Fruit fly (Drosophila melanogaster) whole organism, embryonic: ENCODE measurements around the gene qm.
A peak's percentile ranks its signal among the peaks of the same experiment; 100 is the strongest.

Experiments used
- Aef1 ChIP-seq: fragments of 200-800 bp; sonication (Bioruptor generic); IDR thresholded peaks from 3 replicates; pipeline ENCODE4 v1.3.6; 2022; ENCODE audit warnings: missing biosample characterization, missing genetic modification characterization
- Atf-2 ChIP-seq: fragments of 200-800 bp; sonication (Bioruptor generic); optimal IDR thresholded peaks from 2 replicates; lab custom pipeline; 2016; ENCODE audit warnings: missing biosample characterization, missing genetic modification characterization
- CG10209 ChIP-seq: fragments of 200-800 bp; sonication (Bioruptor generic); optimal IDR thresholded peaks from 3 replicates; lab custom pipeline; 2017; ENCODE audit warnings: missing biosample characterization, mild to moderate bottlenecking, missing genetic modification characterization, missing genetic modification reagents
- CG11093 ChIP-seq: fragments of 200-800 bp; sonication (Bioruptor generic); IDR thresholded peaks from 3 replicates; pipeline ENCODE4 v1.3.6; 2022; ENCODE audit warnings: missing biosample characterization, missing genetic modification characterization
- CG12391 ChIP-seq: fragments of 200-800 bp; sonication (Bioruptor generic); optimal IDR thresholded peaks from 3 replicates; lab custom pipeline; 2018; ENCODE audit warnings: missing biosample characterization, mild to moderate bottlenecking, missing genetic modification characterization, moderate library complexity
- CG13287 ChIP-seq: fragments of 200-800 bp; sonication (Bioruptor generic); IDR thresholded peaks from 2 replicates; pipeline ENCODE4 v1.3.6; 2022; ENCODE audit warnings: missing biosample characterization, missing genetic modification characterization; ENCODE audit not compliant: partially characterized antibody
- CG13894 ChIP-seq: fragments of 200-800 bp; sonication (Bioruptor generic); optimal IDR thresholded peaks from 3 replicates; lab custom pipeline; 2018; ENCODE audit warnings: missing biosample characterization, mild to moderate bottlenecking, missing genetic modification characterization, moderate library complexity
- CG15269 ChIP-seq: fragments of 200-800 bp; sonication (Bioruptor generic); optimal IDR thresholded peaks from 2 replicates; lab custom pipeline; 2018; ENCODE audit warnings: missing biosample characterization, mild to moderate bottlenecking, missing genetic modification characterization, moderate library complexity
- CG1603 ChIP-seq: fragments of 200-800 bp; sonication (Bioruptor generic); optimal IDR thresholded peaks from 2 replicates; lab custom pipeline; 2019; ENCODE audit warnings: missing biosample characterization, mild to moderate bottlenecking, missing genetic modification characterization, moderate library complexity
- CG1647 ChIP-seq: fragments of 200-800 bp; sonication (Bioruptor generic); optimal IDR thresholded peaks from 3 replicates; lab custom pipeline; 2016; ENCODE audit warnings: missing biosample characterization, missing genetic modification characterization
- CG32767 ChIP-seq: fragments of 200-800 bp; sonication (Bioruptor generic); IDR thresholded peaks from 2 replicates; pipeline ENCODE4 v1.3.6; 2022; ENCODE audit warnings: missing biosample characterization, missing genetic modification characterization
- CG34422 ChIP-seq: fragments of 200-800 bp; sonication (Bioruptor generic); IDR thresholded peaks from 3 replicates; pipeline ENCODE4 v1.3.6; 2022; ENCODE audit warnings: missing biosample characterization, missing genetic modification characterization
- CG4707 ChIP-seq: fragments of 200-800 bp; sonication (Bioruptor generic); optimal IDR thresholded peaks from 2 replicates; lab custom pipeline; 2018; ENCODE audit warnings: missing biosample characterization, mild to moderate bottlenecking, missing genetic modification characterization, moderate library complexity
- CG7556 ChIP-seq: fragments of 200-800 bp; sonication (Bioruptor generic); optimal IDR thresholded peaks from 2 replicates; lab custom pipeline; 2017; ENCODE audit warnings: missing biosample characterization, mild to moderate bottlenecking, missing genetic modification characterization
- CG8281 ChIP-seq: fragments of 200-800 bp; sonication (Bioruptor generic); optimal IDR thresholded peaks from 2 replicates; lab custom pipeline; 2018; ENCODE audit warnings: missing biosample characterization, mild to moderate bottlenecking, missing genetic modification characterization, moderate library complexity
- CG8924 ChIP-seq: fragments of 200-800 bp; optimal IDR thresholded peaks from 3 replicates; lab custom pipeline; 2019; ENCODE audit warnings: missing biosample characterization, mild to moderate bottlenecking, missing genetic modification characterization, moderate library complexity
- CG8944 ChIP-seq: fragments of 200-800 bp; sonication (Bioruptor generic); optimal IDR thresholded peaks from 3 replicates; lab custom pipeline; 2016; ENCODE audit warnings: missing biosample characterization, missing genetic modification characterization
- CG9437 ChIP-seq: fragments of 200-800 bp; sonication (Bioruptor generic); optimal IDR thresholded peaks from 2 replicates; lab custom pipeline; 2018; ENCODE audit warnings: missing biosample characterization, mild to moderate bottlenecking, missing genetic modification characterization
- CG9817 ChIP-seq: fragments of 200-800 bp; sonication (Bioruptor generic); optimal IDR thresholded peaks from 2 replicates; lab custom pipeline; 2018; ENCODE audit warnings: missing biosample characterization, mild to moderate bottlenecking, missing genetic modification characterization, moderate library complexity
- Dad ChIP-seq: fragments of 200-800 bp; sonication (Bioruptor generic); optimal IDR thresholded peaks from 3 replicates; lab custom pipeline; 2016; ENCODE audit warnings: missing biosample characterization, missing genetic modification characterization
- E2f2 ChIP-seq: fragments of 200-800 bp; sonication (Bioruptor generic); IDR thresholded peaks from 2 replicates; pipeline ENCODE4 v1.3.6; 2022; ENCODE audit warnings: missing biosample characterization, missing genetic modification characterization
- Fer2 ChIP-seq: fragments of 200-800 bp; sonication (Bioruptor generic); optimal IDR thresholded peaks from 2 replicates; lab custom pipeline; 2018; ENCODE audit warnings: missing biosample characterization, mild to moderate bottlenecking, missing genetic modification characterization, moderate library complexity
- Hmr ChIP-seq: fragments of 200-800 bp; sonication (Bioruptor generic); optimal IDR thresholded peaks from 3 replicates; lab custom pipeline; 2017; ENCODE audit warnings: mild to moderate bottlenecking, missing biosample characterization, missing genetic modification reagents, missing genetic modification characterization
- Kr ChIP-seq: fragments of 200-800 bp; sonication (Bioruptor generic); optimal IDR thresholded peaks from 2 replicates; lab custom pipeline; 2017; ENCODE audit warnings: missing biosample characterization, mild to moderate bottlenecking, missing genetic modification characterization
- Mad ChIP-seq: fragments of 200-800 bp; sonication (Bioruptor generic); optimal IDR thresholded peaks from 2 replicates; lab custom pipeline; 2016; ENCODE audit warnings: missing biosample characterization, missing genetic modification characterization
- Med ChIP-seq: fragments of 200-800 bp; sonication (Bioruptor generic); peaks from one replicate; lab custom pipeline; 2016; ENCODE audit warnings: missing biosample characterization, missing genetic modification characterization, mild to moderate bottlenecking, inconsistent platforms, moderate library complexity
- Nf-YB ChIP-seq: fragments of 200-800 bp; sonication (Bioruptor generic); optimal IDR thresholded peaks from 3 replicates; lab custom pipeline; 2019; ENCODE audit warnings: missing biosample characterization, mild to moderate bottlenecking, missing genetic modification characterization, moderate library complexity
- Ptx1 ChIP-seq: fragments of 200-800 bp; sonication (Bioruptor generic); IDR thresholded peaks from 2 replicates; pipeline ENCODE4 v1.3.6; 2022; ENCODE audit warnings: missing biosample characterization, missing genetic modification characterization
- Ravus ChIP-seq: fragments of 200-800 bp; sonication (Bioruptor generic); IDR thresholded peaks from 2 replicates; pipeline ENCODE4 v1.3.6; 2022; ENCODE audit warnings: missing biosample characterization, missing genetic modification characterization
- Rfx ChIP-seq: fragments of 200-800 bp; sonication (Bioruptor generic); IDR thresholded peaks from 2 replicates; pipeline ENCODE4 v1.3.6; 2022; ENCODE audit warnings: missing biosample characterization, missing genetic modification characterization
- Tbp ChIP-seq: fragments of >200 bp; optimal IDR thresholded peaks from 2 replicates; lab custom pipeline; 2018; ENCODE audit warnings: missing biosample characterization, missing genetic modification characterization
- Xrp1 ChIP-seq: fragments of 200-800 bp; sonication (Bioruptor generic); IDR thresholded peaks from 2 replicates; pipeline ENCODE4 v1.3.6; 2022; ENCODE audit warnings: missing biosample characterization, missing genetic modification characterization
- ac ChIP-seq: fragments of 200-800 bp; sonication (Bioruptor generic); optimal IDR thresholded peaks from 3 replicates; lab custom pipeline; 2017; ENCODE audit warnings: missing biosample characterization, mild to moderate bottlenecking, missing genetic modification characterization
- ap ChIP-seq: fragments of 200-800 bp; sonication (Bioruptor generic); IDR thresholded peaks from 2 replicates; pipeline ENCODE4 v1.3.6; 2022; ENCODE audit warnings: missing biosample characterization, missing genetic modification characterization
- bigmax ChIP-seq: fragments of 200-800 bp; sonication (Bioruptor generic); optimal IDR thresholded peaks from 2 replicates; lab custom pipeline; 2018; ENCODE audit warnings: missing biosample characterization, mild to moderate bottlenecking, missing genetic modification characterization
- caup ChIP-seq: fragments of 200-800 bp; sonication (Bioruptor generic); optimal IDR thresholded peaks from 3 replicates; lab custom pipeline; 2017; ENCODE audit warnings: missing biosample characterization, mild to moderate bottlenecking, missing genetic modification characterization, moderate library complexity; ENCODE audit not compliant: severe bottlenecking
- dimm ChIP-seq: fragments of 200-800 bp; sonication (Bioruptor generic); IDR thresholded peaks from 2 replicates; pipeline ENCODE4 v1.3.6; 2022; ENCODE audit warnings: missing biosample characterization, missing genetic modification characterization
- dpn ChIP-seq, 2 experiments: fragments of 200-800 bp; sonication (Bioruptor generic); optimal IDR thresholded peaks; 3 replicates each; lab custom pipeline; 2016; ENCODE audit warnings: missing biosample characterization in 2 of 2, missing genetic modification characterization in 2 of 2
- mam ChIP-seq: fragments of 200-800 bp; sonication (Bioruptor generic); optimal IDR thresholded peaks from 3 replicates; lab custom pipeline; 2016; ENCODE audit warnings: missing biosample characterization, missing genetic modification characterization
- mirr ChIP-seq: fragments of 200-800 bp; sonication (Bioruptor generic); optimal IDR thresholded peaks from 3 replicates; lab custom pipeline; 2018; ENCODE audit warnings: missing biosample characterization, mild to moderate bottlenecking, missing genetic modification characterization
- odd ChIP-seq: fragments of 200-800 bp; sonication (Bioruptor generic); optimal IDR thresholded peaks from 2 replicates; lab custom pipeline; 2017; ENCODE audit warnings: missing biosample characterization, mild to moderate bottlenecking, missing genetic modification characterization
- onecut ChIP-seq: fragments of 200-800 bp; sonication (Bioruptor generic); IDR thresholded peaks from 2 replicates; pipeline ENCODE4 v1.3.6; 2022; ENCODE audit warnings: missing biosample characterization, missing genetic modification characterization
- p53 ChIP-seq: fragments of 200-800 bp; sonication (Bioruptor generic); optimal IDR thresholded peaks from 2 replicates; lab custom pipeline; 2016; ENCODE audit warnings: missing biosample characterization, missing genetic modification characterization
- pzg ChIP-seq: fragments of 200-800 bp; sonication (Bioruptor generic); optimal IDR thresholded peaks from 3 replicates; lab custom pipeline; 2018; ENCODE audit warnings: missing biosample characterization, mild to moderate bottlenecking, missing genetic modification characterization, moderate library complexity
- sens ChIP-seq: fragments of 200-800 bp; sonication (Bioruptor generic); peaks from one replicate; lab custom pipeline; 2016; ENCODE audit warnings: missing biosample characterization, missing genetic modification characterization
- sens-2 ChIP-seq: fragments of 200-800 bp; sonication (Bioruptor generic); IDR thresholded peaks from 2 replicates; pipeline ENCODE4 v1.3.6; 2022; ENCODE audit warnings: missing biosample characterization, missing genetic modification characterization
- sna ChIP-seq: fragments of 200-800 bp; sonication (Bioruptor generic); IDR thresholded peaks from 2 replicates; pipeline ENCODE4 v1.3.6; 2022; ENCODE audit warnings: missing biosample characterization, missing genetic modification characterization; ENCODE audit not compliant: partially characterized antibody
- trem ChIP-seq: fragments of 200-800 bp; optimal IDR thresholded peaks from 3 replicates; lab custom pipeline; 2019; ENCODE audit warnings: missing biosample characterization, mild to moderate bottlenecking, missing genetic modification characterization, moderate library complexity
- vvl ChIP-seq: fragments of 200-800 bp; sonication (Bioruptor generic); IDR thresholded peaks from 2 replicates; pipeline ENCODE4 v1.3.6; 2022; ENCODE audit warnings: missing biosample characterization, missing genetic modification characterization

Gene qm

dm6 chr3L:7360324-7360852 lies 12.3 kb downstream of the qm start, which contains the start of gene Sec63 (continued):
- peak; percentile 77 for TF ChIP-seq pzg (GFP tag; lab: Kevin White, UChicago)
- no peak for TF ChIP-seq Nf-YB (GFP tag; lab: Kevin White, UChicago)
- TF ChIP-seq Kr (GFP tag; lab: Kevin White, UChicago), result no peak
- TF ChIP-seq Ravus, result 0 out of 2 replicates have a peak, but pooled peaks have one; percentile 9
- no peak for TF ChIP-seq Tbp (GFP tag; lab: Kevin White, UChicago)
- TF ChIP-seq onecut (GFP tag; lab: Robert Waterston, UW), result 0 out of 2 replicates have a peak, but pooled peaks have one; percentile 5
- no peak for TF ChIP-seq Atf-2 (GFP tag; lab: Kevin White, UChicago)
- peak; percentile 85 for TF ChIP-seq CG34422 (GFP tag; lab: Robert Waterston, UW)
- peak; percentile 41 to 63 for TF ChIP-seq dpn (GFP tag; optimal IDR thresholded peaks at IDR 0.05; lab: Kevin White, UChicago)
- TF ChIP-seq CG15269 (tag; lab: Kevin White, UChicago), result peak; percentile 16
- peak; percentile 36 for TF ChIP-seq CG8924 (tag; lab: Kevin White, UChicago)
- TF ChIP-seq CG32767 (GFP tag; lab: Robert Waterston, UW), result peak; percentile 20; the same call in 1 of the 2 replicates
- TF ChIP-seq CG7556 (GFP tag; lab: Kevin White, UChicago), result no peak
- no peak for TF ChIP-seq CG11093 (GFP tag; lab: Robert Waterston, UW)
- peak; percentile 49; the same call in 1 of the 2 replicates for TF ChIP-seq ap (GFP tag; lab: Robert Waterston, UW)
- peak; percentile 89 for TF ChIP-seq CG13287 (GFP tag; lab: Robert Waterston, UW)
- peak; percentile 62 for TF ChIP-seq CG10209 (GFP tag; lab: Kevin White, UChicago)
- no peak for TF ChIP-seq CG9437 (GFP tag; lab: Kevin White, UChicago)
- no peak for TF ChIP-seq dimm (GFP tag; lab: Robert Waterston, UW)
- TF ChIP-seq p53 (GFP tag; lab: Kevin White, UChicago), result no peak
- TF ChIP-seq, all 482 proteins: peak for 235

dm6 chr3L:7361095-7361522 lies 13.0 kb downstream of the qm start:
- no peak for TF ChIP-seq CG1647 (GFP tag; lab: Kevin White, UChicago)
- no peak for TF ChIP-seq Aef1 (GFP tag; lab: Robert Waterston, UW)
- 0 out of 2 replicates have a peak, but pooled peaks have one; percentile 20 for TF ChIP-seq Ptx1
- 0 out of 2 replicates have a peak, but pooled peaks have one; percentile 25 for TF ChIP-seq Rfx (GFP tag; lab: Robert Waterston, UW)
- TF ChIP-seq CG12391 (tag; lab: Kevin White, UChicago), result no peak
- TF ChIP-seq E2f2, result no peak
- no peak for TF ChIP-seq CG4707 (GFP tag; lab: Kevin White, UChicago)
- TF ChIP-seq caup (GFP tag; lab: Kevin White, UChicago), result no peak
- TF ChIP-seq CG9437 (GFP tag; lab: Kevin White, UChicago), result no peak
- TF ChIP-seq odd, result no peak
- peak; percentile 23 for TF ChIP-seq Dad (GFP tag; lab: Kevin White, UChicago)
- TF ChIP-seq CG7556 (GFP tag; lab: Kevin White, UChicago), result no peak
- TF ChIP-seq sens, result peak; percentile 71
- peak; percentile 2 for TF ChIP-seq CG1603 (tag; lab: Kevin White, UChicago)
- TF ChIP-seq CG9817 (tag; lab: Kevin White, UChicago), result no peak
- 0 out of 2 replicates have a peak, but pooled peaks have one; percentile 28 for TF ChIP-seq Xrp1
- no peak for TF ChIP-seq CG8944 (GFP tag; lab: Kevin White, UChicago)
- peak; percentile 23 for TF ChIP-seq mirr (GFP tag; lab: Kevin White, UChicago)
- TF ChIP-seq CG13894 (tag; lab: Kevin White, UChicago), result no peak
- no peak for TF ChIP-seq CG8281 (tag; lab: Kevin White, UChicago)
- peak; percentile 75 for TF ChIP-seq Med (GFP tag; lab: Kevin White, UChicago)
- TF ChIP-seq vvl (GFP tag; lab: Robert Waterston, UW), result peak; percentile 64; the same call in 1 of the 2 replicates
- no peak for TF ChIP-seq Fer2 (tag; lab: Kevin White, UChicago)
- no peak for TF ChIP-seq sna (GFP tag; lab: Robert Waterston, UW)
- peak; percentile 33 for TF ChIP-seq trem
- no peak for TF ChIP-seq mam
- no peak for TF ChIP-seq Mad (GFP tag; lab: Kevin White, UChicago)
- TF ChIP-seq bigmax, result no peak
- peak; percentile 56 for TF ChIP-seq ac (GFP tag; lab: Kevin White, UChicago)
- TF ChIP-seq Hmr (GFP tag; lab: Kevin White, UChicago), result no peak
- no peak for TF ChIP-seq sens-2 (GFP tag; lab: Robert Waterston, UW)
